Fruit fly (Drosophila melanogaster): ENCODE measurements around the gene Cht5.

Gene Cht5

DNA sequence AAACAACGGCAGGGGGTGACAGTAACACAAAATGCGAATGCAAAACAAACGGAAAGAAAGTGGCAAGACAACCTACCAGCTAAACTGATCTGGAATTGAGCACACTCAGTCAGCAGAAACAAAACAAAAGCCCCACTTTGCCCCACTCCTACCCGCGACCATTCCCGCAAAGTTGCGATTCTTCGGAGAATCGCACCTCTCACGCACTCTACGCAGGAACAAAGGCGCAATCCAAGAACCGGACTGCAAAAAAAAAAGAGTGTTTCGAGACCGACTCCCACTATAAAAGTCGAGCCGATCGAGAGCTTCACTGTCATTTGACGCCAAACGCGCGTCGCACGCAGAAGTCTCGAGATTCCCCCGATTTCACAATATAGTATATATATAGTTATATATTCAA lies at the start of gene Cht5:
Gene Cht5 (plus strand): TSS at position 311 of the 400 bp plus-strand sequence.
- TF ChIP-seq CG8478 (optimal IDR thresholded peaks at IDR 0.05) (no peak), CTCF (optimal IDR thresholded peaks at IDR 0.05) (no peak)

DNA sequence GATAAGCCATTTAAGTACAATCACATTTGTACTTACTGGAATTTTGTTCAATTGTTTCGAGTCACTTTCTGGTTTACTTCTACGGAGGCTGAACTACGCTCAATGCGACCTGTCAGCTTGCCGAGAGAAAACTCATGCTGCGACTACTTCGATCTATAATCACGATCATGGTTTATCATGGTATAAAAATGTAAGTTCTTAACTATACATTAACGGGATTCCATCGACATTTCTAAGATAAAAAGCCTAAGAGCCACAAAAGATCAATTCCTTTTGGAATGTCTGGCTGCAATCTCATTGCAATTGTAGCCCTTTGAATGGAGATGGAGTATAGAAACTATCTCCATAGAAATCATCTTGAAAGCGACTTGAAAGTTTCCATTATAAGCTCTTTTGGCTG lies 49.3 kb upstream of the Cht5 start, which contains the start of gene Ubc87F:
Gene Ubc87F (minus strand): TSS at position 101 of the 400 bp plus-strand sequence.
- TF ChIP-seq CTCF (optimal IDR thresholded peaks at IDR 0.05): no peak
- no peak for TF ChIP-seq CG8478 (optimal IDR thresholded peaks at IDR 0.05)

DNA sequence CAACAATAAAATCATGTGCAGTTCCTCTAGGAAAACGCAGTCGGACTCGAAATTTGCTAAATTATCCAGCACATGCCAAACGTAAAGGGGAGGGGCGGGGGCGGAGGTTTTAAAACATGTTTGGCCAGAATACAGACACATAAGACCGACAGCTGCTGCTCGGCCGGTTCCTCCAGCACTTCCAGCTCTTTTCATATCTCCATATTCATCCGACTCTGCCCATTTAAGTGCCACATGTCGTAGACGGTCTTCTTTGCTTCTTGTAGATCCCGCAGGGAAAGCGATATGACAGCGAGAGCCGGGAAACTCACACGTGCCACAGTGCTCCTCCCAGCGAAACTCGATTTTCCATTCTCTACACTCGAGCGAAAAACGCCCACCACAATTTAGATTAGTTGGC lies 48.3 kb upstream of the Cht5 start:
- no peak for TF ChIP-seq CTCF (optimal IDR thresholded peaks at IDR 0.05)
- TF ChIP-seq CG8478 (optimal IDR thresholded peaks at IDR 0.05): no peak

DNA sequence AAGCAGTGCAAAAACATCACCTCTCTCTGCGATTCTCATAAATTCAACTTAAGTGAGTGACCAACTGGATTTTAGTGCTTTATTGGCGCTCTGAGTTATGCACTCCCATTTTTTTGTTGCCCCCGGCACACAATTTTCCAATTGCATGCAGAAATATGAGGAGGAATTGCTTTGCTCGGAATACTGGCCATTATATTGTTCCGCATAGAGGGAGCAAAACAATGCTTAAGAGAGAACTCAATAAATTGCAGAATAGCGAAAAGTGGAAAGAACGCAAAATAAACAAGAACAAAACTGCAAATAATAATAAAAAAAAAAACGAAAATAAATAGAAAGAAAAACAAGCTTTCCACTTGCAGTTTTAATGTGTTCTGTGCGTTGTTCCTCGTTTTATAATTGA lies 46.6 kb upstream of the Cht5 start:
- no peak for TF ChIP-seq CG8478 (optimal IDR thresholded peaks at IDR 0.05)
- no peak for TF ChIP-seq CTCF (optimal IDR thresholded peaks at IDR 0.05)

DNA sequence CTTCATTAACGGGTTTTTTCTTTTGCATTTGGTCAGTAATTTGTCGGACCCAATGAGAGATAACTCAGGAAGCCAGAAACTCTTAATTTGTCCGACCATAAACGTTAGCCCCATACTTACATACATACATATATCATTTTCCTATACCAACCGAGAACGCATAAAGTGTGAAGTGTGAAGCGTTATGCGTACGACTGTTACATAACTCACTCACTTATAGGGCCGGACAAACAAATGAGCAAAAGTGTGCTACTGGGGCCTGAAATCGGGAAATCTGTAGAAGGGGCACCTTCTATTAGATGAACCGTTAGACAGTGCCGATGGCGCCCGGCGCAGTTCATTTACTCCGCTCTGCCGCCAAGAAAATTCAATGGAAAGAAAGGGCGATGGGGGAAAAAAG lies 45.4 kb upstream of the Cht5 start:
- TF ChIP-seq CTCF (optimal IDR thresholded peaks at IDR 0.05): no peak
- TF ChIP-seq CG8478 (optimal IDR thresholded peaks at IDR 0.05): no peak

DNA sequence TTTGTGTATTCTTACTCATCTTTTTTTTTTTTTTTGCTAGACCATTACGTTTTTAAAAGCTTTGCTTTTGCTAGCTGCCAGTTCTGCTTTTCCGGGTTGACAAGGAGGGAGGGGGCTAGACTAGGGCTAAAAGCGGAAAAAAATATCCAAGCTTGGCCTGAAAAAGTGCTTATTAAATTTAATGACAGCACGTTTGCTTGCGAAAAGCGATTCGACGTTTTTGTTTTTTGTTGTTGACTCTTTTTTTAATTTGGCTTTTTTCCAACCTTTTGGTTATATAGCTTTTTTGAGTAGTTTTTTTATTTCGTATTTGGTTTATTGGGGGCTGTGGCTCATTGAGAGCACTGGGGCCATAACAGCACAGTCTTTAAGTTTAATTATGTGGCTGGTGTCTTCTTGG lies 44.9 kb upstream of the Cht5 start:
- no peak for TF ChIP-seq CG8478 (optimal IDR thresholded peaks at IDR 0.05)

DNA sequence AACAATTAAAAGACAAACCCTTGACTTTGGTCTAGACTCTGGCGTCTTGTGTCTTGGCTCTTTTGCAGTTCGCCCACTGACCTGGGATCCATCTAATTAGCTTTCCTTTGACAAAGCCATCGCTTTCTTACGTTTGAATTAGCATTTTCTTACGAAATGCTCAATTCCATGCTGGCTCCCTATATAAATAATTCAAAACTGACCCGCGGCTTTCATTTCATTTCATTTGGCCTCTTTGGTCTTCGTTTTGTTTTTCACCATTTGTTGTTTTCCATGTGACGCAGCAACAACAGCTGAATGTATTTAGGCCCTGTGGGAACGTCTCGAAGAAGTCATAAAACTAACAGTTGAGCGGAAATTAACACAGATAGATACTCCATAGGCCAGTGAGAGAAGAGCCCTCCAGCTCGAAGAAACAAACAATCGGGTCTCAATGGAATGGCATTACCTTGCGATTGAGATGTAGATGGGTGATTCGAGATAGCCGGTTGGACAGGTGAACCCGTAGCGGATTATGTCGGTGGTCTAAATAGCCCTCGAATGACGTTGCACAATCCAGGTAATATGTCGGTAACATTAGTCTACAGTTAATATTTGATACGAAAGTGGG lies 43.2 kb upstream of the Cht5 start:
- TF ChIP-seq CTCF (optimal IDR thresholded peaks at IDR 0.05): no peak
- no peak for TF ChIP-seq CG8478 (optimal IDR thresholded peaks at IDR 0.05)

DNA sequence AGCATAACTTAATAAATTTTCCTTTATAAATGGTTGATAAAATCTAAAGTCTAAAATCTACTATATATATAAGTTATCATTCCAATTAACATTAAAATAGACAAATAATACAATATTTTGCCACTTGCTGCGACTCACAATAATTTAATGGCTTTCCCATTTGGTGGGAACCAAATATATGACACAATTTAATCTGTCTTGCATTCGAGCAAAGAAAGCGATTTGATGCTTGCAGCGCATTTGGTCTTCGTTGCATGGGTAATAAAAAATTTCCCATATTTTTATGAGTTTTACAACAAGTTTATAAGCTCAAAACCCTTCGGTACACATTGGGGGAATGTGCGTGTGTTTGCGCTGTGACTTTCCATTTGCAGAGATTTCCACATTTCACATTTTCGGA lies 40.6 kb upstream of the Cht5 start:
- TF ChIP-seq CTCF (optimal IDR thresholded peaks at IDR 0.05): no peak
- TF ChIP-seq CG8478 (optimal IDR thresholded peaks at IDR 0.05): no peak

DNA sequence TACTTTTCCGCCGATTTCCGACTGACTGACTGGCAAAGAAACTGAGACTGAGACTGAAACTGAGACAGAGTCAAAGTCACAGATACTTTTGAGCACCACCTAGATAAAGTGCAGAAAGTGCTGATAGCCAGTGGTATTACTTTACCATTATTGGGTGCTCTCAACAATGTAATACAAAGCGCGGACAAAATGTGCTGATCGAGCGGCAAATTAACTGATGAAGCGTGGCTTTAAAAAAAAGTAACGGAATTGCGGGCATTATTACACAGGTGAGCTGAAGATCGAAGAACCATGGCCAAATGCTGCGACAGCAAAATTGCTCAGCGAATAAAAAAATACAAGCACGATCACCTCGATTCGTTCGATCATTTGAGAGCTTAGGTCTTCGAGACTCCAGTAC lies 38.5 kb upstream of the Cht5 start:
- TF ChIP-seq CG8478 (optimal IDR thresholded peaks at IDR 0.05) (no peak), CTCF (optimal IDR thresholded peaks at IDR 0.05) (no peak)

DNA sequence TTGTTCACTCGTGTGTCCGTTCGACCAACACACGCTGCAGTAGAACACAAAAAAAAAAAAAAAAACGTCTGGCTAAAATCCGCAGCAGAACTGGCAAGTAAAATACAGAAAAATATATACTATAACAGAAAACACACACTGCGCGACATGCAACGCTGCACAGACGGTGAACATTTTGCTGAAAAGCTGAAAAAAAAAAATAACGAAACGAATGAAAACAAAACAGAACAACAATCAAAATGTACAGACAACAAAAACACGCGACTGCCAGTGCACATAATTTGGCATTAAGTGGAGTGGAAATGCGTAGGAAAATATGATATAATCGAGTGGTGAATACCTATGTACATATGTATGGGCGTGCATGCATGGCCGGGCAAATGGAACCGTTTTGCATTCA lies 37.3 kb upstream of the Cht5 start:
- no peak for TF ChIP-seq CG8478 (optimal IDR thresholded peaks at IDR 0.05)
- no peak for TF ChIP-seq CTCF (optimal IDR thresholded peaks at IDR 0.05)

DNA sequence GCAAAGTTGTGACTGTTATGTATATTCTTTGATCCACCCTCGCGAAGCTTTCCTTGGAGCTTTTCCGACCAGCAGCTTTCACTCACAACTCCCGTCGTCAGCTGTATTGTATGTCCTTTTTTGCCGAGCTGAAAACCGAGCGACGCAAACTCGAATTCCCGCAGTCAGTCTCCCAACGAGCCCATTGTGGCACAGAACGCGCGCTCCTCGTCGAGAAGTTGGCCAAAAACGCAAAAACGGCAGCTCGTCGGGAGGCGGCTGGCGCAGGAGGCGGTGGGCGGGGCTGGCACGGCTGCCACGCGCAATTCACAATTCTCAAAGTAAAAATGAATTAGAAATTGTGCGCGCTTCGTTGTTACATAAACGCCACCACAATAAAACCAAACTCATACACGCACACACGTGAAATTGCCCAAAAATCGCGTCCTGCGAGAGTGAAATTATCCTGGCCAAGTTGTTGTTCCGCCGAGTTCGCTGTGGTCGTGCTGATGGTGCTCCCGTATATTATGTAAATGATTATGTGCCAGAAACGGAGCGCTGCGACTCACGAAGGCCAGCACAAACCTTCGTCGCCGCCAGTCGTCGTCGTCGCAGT lies 31.9 kb upstream of the Cht5 start:
- no peak for TF ChIP-seq CTCF (optimal IDR thresholded peaks at IDR 0.05)
- TF ChIP-seq CG8478 (optimal IDR thresholded peaks at IDR 0.05): no peak

DNA sequence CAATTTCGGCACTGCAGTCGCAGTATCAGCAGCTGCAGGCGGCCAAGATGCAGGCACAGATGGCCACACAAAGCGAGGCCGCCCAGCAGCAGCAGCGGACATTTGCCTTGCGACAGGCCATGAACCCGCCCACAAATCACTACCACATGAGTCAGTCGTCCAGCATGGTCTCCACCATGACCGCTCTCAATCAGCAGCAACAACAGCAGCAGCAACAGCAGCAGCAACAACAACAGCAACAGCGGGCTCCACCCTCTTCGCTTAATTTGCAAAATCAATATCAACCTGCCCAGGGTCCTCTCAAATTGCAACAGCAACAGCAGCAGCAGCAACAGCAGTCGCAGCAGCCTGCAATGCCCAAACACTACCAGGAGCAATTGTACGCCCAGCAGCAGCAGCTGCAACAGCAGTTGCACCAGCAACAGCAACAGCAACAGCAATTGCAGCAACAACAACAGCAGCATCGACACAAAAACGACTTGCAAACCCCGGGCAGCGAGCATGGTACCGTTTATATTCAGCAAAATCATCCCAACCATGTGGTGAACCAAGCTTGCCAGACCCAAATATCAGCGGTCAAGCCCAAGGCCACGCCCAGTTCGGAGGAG lies 21.2 kb upstream of the Cht5 start:
- TF ChIP-seq CG8478 (optimal IDR thresholded peaks at IDR 0.05) (no peak), CTCF (optimal IDR thresholded peaks at IDR 0.05) (no peak)

DNA sequence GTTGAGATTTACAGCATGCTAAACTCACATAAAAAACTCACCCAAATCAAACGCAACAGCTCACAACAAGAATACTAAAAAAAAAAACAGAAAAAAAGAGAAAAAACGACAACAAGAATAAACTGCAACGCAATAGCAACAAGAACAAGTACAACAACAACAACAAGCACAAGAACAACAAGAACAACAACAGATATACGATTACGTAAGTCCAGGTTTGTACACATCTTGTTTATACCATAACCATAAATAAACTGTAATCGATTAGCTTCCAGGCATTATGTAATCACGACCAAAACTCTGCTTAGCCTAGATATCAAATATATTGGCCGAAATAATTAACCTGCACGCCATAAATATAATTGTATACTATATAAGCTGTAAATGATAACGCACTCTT lies 5.8 kb upstream of the Cht5 start:
- TF ChIP-seq CG8478 (optimal IDR thresholded peaks at IDR 0.05): no peak
- TF ChIP-seq CTCF (optimal IDR thresholded peaks at IDR 0.05): no peak

DNA sequence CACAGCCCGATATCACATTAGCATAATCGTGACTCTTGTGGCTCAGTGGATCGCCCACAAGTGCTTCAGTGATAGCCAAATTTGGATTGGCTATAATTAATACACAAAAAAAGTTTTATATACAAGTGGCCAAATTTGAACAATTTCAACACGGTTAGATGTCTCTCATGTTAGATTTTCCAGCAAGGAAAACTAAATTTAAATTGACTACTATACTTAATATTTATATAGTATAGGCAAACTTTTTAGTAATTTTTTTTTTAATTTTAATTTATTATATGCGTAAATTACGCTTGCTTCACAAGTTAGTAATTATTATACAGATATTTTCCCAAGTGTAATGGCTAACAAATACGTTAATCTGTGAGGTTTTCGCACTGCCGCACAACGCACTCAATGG lies 2.3 kb upstream of the Cht5 start:
- TF ChIP-seq CTCF (optimal IDR thresholded peaks at IDR 0.05) (no peak), CG8478 (optimal IDR thresholded peaks at IDR 0.05) (no peak)

DNA sequence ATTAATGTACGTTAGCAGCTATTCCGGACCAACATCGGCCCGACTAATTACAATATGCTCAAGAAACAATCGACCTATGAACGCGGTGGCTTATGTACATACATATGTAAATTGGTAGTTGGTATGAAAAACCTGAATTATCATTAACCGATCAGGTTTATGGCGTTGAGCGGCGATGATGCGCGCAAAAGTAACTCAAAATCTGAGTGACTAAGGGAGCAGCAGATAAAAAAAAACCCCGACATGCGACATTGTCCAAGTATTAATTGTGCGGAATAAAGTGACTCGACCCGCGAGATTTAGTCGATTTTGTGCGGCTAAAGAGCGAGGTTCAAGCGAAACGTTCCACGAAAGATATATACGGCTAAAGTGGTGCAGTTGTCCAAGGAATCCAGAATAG lies 1.9 kb upstream of the Cht5 start, which contains the start of gene CG9312:
Gene CG9312 (plus strand): TSS at position 301 of the 400 bp plus-strand sequence.
- TF ChIP-seq CTCF (optimal IDR thresholded peaks at IDR 0.05) (no peak), CG8478 (optimal IDR thresholded peaks at IDR 0.05) (no peak)

DNA sequence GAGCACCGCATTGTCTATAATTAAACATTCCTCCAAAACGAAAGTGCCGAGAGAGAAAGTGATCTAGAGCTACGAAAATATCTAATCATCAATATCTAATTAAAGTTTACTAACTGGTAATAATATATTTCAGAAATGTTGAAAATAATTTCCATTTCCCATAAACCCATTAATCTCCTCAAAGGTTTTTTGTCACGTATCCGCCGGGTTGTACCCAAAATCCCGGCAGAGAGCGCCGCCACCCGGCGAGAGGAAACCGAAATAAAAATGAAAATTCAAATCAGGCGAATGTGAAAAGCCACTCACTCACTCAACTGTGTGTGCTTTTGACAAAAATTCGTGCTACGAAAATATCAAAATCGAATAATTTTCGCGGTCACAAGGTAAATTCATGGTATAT lies 3.8 kb downstream of the Cht5 start, which contains the start of gene CG9297:
Gene CG9297 (plus strand): TSS at position 301 of the 400 bp plus-strand sequence.
- TF ChIP-seq CTCF (optimal IDR thresholded peaks at IDR 0.05) (no peak), CG8478 (optimal IDR thresholded peaks at IDR 0.05) (no peak)

Measured in S2 (cell line).